Worm (Caenorhabditis elegans): ENCODE results near the gene Y47G7B.2.
"Not testable (repeated sequence)": the region's sequence is repeated elsewhere in the genome, so short reads cannot be mapped to it uniquely, and the experiment has no call there.

Y47G7B.2 gene

ce11 chrII:2688616-2689015, 19.2 kb downstream of the Y47G7B.2 start, which contains the start of gene nspf-2:
Gene nspf-2 (plus strand): TSS chrII:2688916.
- TF ChIP-seq R02D3.7, egl-5, pqm-1 (tag; optimal IDR thresholded peaks at IDR 0.05): not testable (repeated sequence)

- no peak for TF ChIP-seq ceh-16 (tag; optimal IDR thresholded peaks at IDR 0.05)
- TF ChIP-seq snpc-4 (tag; optimal IDR thresholded peaks at IDR 0.05), result no peak
- no peak for TF ChIP-seq egl-27 (tag; optimal IDR thresholded peaks at IDR 0.05)
- TF ChIP-seq lsy-12 (tag; optimal IDR thresholded peaks at IDR 0.05), result no peak
- TF ChIP-seq nfya-1 (tag; optimal IDR thresholded peaks at IDR 0.05; ENCODE audit: insufficient read depth), result no peak
- TF ChIP-seq lin-39 (tag; optimal IDR thresholded peaks at IDR 0.05), result no peak
- no peak for TF ChIP-seq elt-2 (tag; optimal IDR thresholded peaks at IDR 0.05)
- no peak for TF ChIP-seq nhr-25 (tag; optimal IDR thresholded peaks at IDR 0.05)
- TF ChIP-seq fkh-10 (GFP tag; optimal IDR thresholded peaks at IDR 0.05), result no peak
- no peak for TF ChIP-seq unc-39 (tag; optimal IDR thresholded peaks at IDR 0.05)
- no peak for TF ChIP-seq pha-4 (tag; optimal IDR thresholded peaks at IDR 0.05)
- no peak for TF ChIP-seq sea-2 (GFP tag; optimal IDR thresholded peaks at IDR 0.05)
- no peak for TF ChIP-seq egl-5 (tag; optimal IDR thresholded peaks at IDR 0.05)
These were observed 20.7 kb downstream of the Y47G7B.2 start, which contains the start of the genes sup-9 and nspf-1 for ce11 chrII:2686985-2687675. Gene sup-9 (minus strand): TSS chrII:2687027. Gene nspf-1 (plus strand): TSS chrII:2687625.

- TF ChIP-seq skn-1 (tag; optimal IDR thresholded peaks at IDR 0.05) (no peak), fkh-2 (tag; optimal IDR thresholded peaks at IDR 0.05) (no peak), jun-1 (tag; optimal IDR thresholded peaks at IDR 0.05) (no peak), nhr-67 (tag; optimal IDR thresholded peaks at IDR 0.05) (no peak), nhr-43 (tag; optimal IDR thresholded peaks at IDR 0.05; ENCODE audit: poor library complexity, severe bottlenecking) (no peak), nhr-77 (tag; optimal IDR thresholded peaks at IDR 0.05) (no peak), R02D3.7 (tag; optimal IDR thresholded peaks at IDR 0.05) (no peak), nhr-25 (tag; optimal IDR thresholded peaks at IDR 0.05) (no peak), mdl-1 (tag; optimal IDR thresholded peaks at IDR 0.05) (no peak), nhr-23 (tag; optimal IDR thresholded peaks at IDR 0.05) (no peak), pqm-1 (tag; optimal IDR thresholded peaks at IDR 0.05) (no peak), sea-2 (GFP tag; optimal IDR thresholded peaks at IDR 0.05) (no peak), egl-5 (tag; optimal IDR thresholded peaks at IDR 0.05) (no peak), unc-62 (GFP tag; optimal IDR thresholded peaks at IDR 0.05) (no peak), eor-1 (tag; optimal IDR thresholded peaks at IDR 0.05) (no peak), nhr-237 (tag; optimal IDR thresholded peaks at IDR 0.05) (no peak), ZK546.5 (tag; optimal IDR thresholded peaks at IDR 0.05) (no peak), ceh-16 (tag; optimal IDR thresholded peaks at IDR 0.05) (no peak)
These were observed 23.0 kb downstream of the Y47G7B.2 start for ce11 chrII:2684783-2685182.

- no peak for TF ChIP-seq mml-1 (tag; optimal IDR thresholded peaks at IDR 0.05)
- TF ChIP-seq eor-1 (tag; optimal IDR thresholded peaks at IDR 0.05), result no peak
- no peak for TF ChIP-seq skn-1 (tag; optimal IDR thresholded peaks at IDR 0.05)
- no peak for TF ChIP-seq ama-1 (optimal IDR thresholded peaks at IDR 0.05)
- no peak for TF ChIP-seq nhr-12 (tag; optimal IDR thresholded peaks at IDR 0.05)
- no peak for TF ChIP-seq nhr-23 (tag; optimal IDR thresholded peaks at IDR 0.05)
- TF ChIP-seq hmg-11 (tag; optimal IDR thresholded peaks at IDR 0.05), result no peak
- no peak for TF ChIP-seq elt-3 (tag; optimal IDR thresholded peaks at IDR 0.05)
- no peak for TF ChIP-seq ceh-28 (tag; optimal IDR thresholded peaks at IDR 0.05)
- no peak for TF ChIP-seq nhr-237 (tag; optimal IDR thresholded peaks at IDR 0.05)
These were observed 23.6 kb downstream of the Y47G7B.2 start, which contains the start of gene ceh-87 for ce11 chrII:2684208-2684607. Gene ceh-87 (minus strand): TSS chrII:2684308.

ce11 chrII:2681118-2681517, 26.7 kb downstream of the Y47G7B.2 start, which contains the start of gene F34D6.1:
Gene F34D6.1 (minus strand): TSS chrII:2681218.
- no peak for TF ChIP-seq nhr-11 (tag; optimal IDR thresholded peaks at IDR 0.05)
- no peak for TF ChIP-seq pha-4 (tag; optimal IDR thresholded peaks at IDR 0.05)
- TF ChIP-seq nhr-77 (tag; optimal IDR thresholded peaks at IDR 0.05), result no peak
- no peak for TF ChIP-seq aly-2 (tag; optimal IDR thresholded peaks at IDR 0.05)
- no peak for TF ChIP-seq eor-1 (tag; optimal IDR thresholded peaks at IDR 0.05)
- TF ChIP-seq lin-39 (tag; optimal IDR thresholded peaks at IDR 0.05), result no peak
- no peak for TF ChIP-seq ceh-82 (tag; optimal IDR thresholded peaks at IDR 0.05)
- no peak for TF ChIP-seq elt-1 (tag; optimal IDR thresholded peaks at IDR 0.05)
- no peak for TF ChIP-seq sea-2 (GFP tag; optimal IDR thresholded peaks at IDR 0.05)
- TF ChIP-seq R02D3.7 (tag; optimal IDR thresholded peaks at IDR 0.05), result no peak
- no peak for TF ChIP-seq jun-1 (tag; optimal IDR thresholded peaks at IDR 0.05)
- no peak for TF ChIP-seq nhr-76 (tag; optimal IDR thresholded peaks at IDR 0.05)
- TF ChIP-seq egl-27 (tag; optimal IDR thresholded peaks at IDR 0.05), result no peak
- TF ChIP-seq lsy-12 (tag; optimal IDR thresholded peaks at IDR 0.05), result no peak
- TF ChIP-seq fkh-10 (GFP tag; optimal IDR thresholded peaks at IDR 0.05), result no peak

Measured in whole organism, L3 larva.